Fruit fly (Drosophila melanogaster): ENCODE measurements around the gene FASN1.

DNA sequence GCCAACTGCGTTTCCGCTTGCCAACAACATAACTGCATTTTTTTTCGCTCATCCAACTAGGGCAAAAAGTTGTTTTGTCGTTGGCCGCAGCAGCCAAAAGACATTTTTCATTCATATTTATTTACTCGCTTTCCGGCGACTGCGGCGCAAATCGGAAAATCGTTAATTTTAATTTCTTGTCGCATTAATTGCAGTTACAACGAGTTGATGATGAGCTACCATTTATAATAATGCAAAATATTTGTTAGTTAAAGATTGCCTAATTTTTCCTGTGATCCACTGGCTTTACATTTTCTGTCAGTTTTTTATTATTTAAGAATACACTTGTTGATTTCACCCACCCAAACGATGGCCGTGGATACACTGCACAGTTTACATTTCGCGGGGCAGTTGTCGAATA lies 53.0 kb downstream of the FASN1 start, which contains the start of gene PpD6:
- TF ChIP-seq CG8478 (optimal IDR thresholded peaks at IDR 0.05) = no peak
- no peak for TF ChIP-seq pan (optimal IDR thresholded peaks at IDR 0.05)
- no peak for TF ChIP-seq psq (optimal IDR thresholded peaks at IDR 0.05)

All from whole organism.